Fruit fly (Drosophila melanogaster): ENCODE data around the gene nero.

The nero gene

DNA sequence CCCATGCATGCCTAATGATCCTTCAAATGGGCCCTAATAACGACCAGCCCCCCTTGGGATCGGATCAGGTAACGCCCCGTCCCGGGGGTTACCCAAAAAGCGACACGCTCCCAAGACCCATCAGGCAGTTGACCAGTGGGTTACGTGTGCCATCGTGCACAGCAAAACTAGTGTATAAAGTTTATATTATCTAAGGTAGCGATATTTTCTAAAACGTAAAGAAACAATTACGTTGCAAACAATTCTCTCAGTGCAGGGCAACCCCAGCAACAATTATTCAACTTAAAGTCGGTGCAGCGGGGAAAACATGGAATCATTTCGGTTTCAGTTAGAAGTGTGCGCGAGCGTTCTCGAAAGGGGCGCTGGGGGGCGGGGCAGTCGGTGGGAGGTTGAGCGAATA lies 34.8 kb downstream of the nero start:
- TF ChIP-seq Awh (GFP tag; IDR thresholded peaks at IDR 0.05) (peak; percentile 41; the same call in 1 of the 2 replicates), tin (GFP tag; optimal IDR thresholded peaks at IDR 0.05) (peak; percentile 9), CG9437 (GFP tag; optimal IDR thresholded peaks at IDR 0.05) (peak; percentile 9), nmo (GFP tag; optimal IDR thresholded peaks at IDR 0.05) (peak; percentile 37), CG1603 (tag; optimal IDR thresholded peaks at IDR 0.05) (peak; percentile 58), bsh (GFP tag; optimal IDR thresholded peaks at IDR 0.05) (peak in 1 of 2 experiments; percentile 45), zfh1 (GFP tag; IDR thresholded peaks at IDR 0.05) (0 out of 3 replicates have a peak, but pooled peaks have one; percentile 19), sug (tag; optimal IDR thresholded peaks at IDR 0.05) (peak; percentile 3), CG9727 (GFP tag; optimal IDR thresholded peaks at IDR 0.05) (no peak), Pdp1 (GFP tag; optimal IDR thresholded peaks at IDR 0.05) (peak in 1 of 2 experiments; percentile 32), CG4360 (GFP tag; IDR thresholded peaks at IDR 0.05) (peak; percentile 34), az2 (GFP tag; optimal IDR thresholded peaks at IDR 0.05) (peak; percentile 10), CG3065 (GFP tag; optimal IDR thresholded peaks at IDR 0.05) (peak; percentile 64), CG10274 (GFP tag; optimal IDR thresholded peaks at IDR 0.05) (no peak), CG1529 (GFP tag; optimal IDR thresholded peaks at IDR 0.05) (peak; percentile 21), dysf (GFP tag; IDR thresholded peaks at IDR 0.05) (peak; percentile 18; the same call in 1 of the 3 replicates), CG18262 (tag; optimal IDR thresholded peaks at IDR 0.05) (peak; percentile 32), CG7839 (tag; optimal IDR thresholded peaks at IDR 0.05) (peak; percentile 25), inv (GFP tag; IDR thresholded peaks at IDR 0.05; ENCODE audit: partially characterized antibody) (no peak), Hr78 (GFP tag; optimal IDR thresholded peaks at IDR 0.05) (peak in 1 of 2 experiments; percentile 47), vvl (GFP tag; IDR thresholded peaks at IDR 0.05) (0 out of 2 replicates have a peak, but pooled peaks have one; percentile 36), Stat92E (GFP tag; optimal IDR thresholded peaks at IDR 0.05) (peak in 1 of 3 experiments; percentile 42), grn (GFP tag; optimal IDR thresholded peaks at IDR 0.05) (peak; percentile 10), Nf-YB (GFP tag; optimal IDR thresholded peaks at IDR 0.05) (no peak), slou (GFP tag; optimal IDR thresholded peaks at IDR 0.05) (no peak), CG10147 (GFP tag; optimal IDR thresholded peaks at IDR 0.05) (no peak), pho (GFP tag; optimal IDR thresholded peaks at IDR 0.05) (no peak), CG17186 (GFP tag; optimal IDR thresholded peaks at IDR 0.05) (no peak), ttk (GFP tag; IDR thresholded peaks at IDR 0.05) (0 out of 2 replicates have a peak, but pooled peaks have one; percentile 5), CG34376 (GFP tag; optimal IDR thresholded peaks at IDR 0.05) (no peak), CG31441 (GFP tag; IDR thresholded peaks at IDR 0.05) (peak; percentile 24; the same call in 1 of the 2 replicates), CG33213 (GFP tag; optimal IDR thresholded peaks at IDR 0.05) (no peak), CG4424 (GFP tag; optimal IDR thresholded peaks at IDR 0.05) (peak; percentile 8), CG17359 (tag; optimal IDR thresholded peaks at IDR 0.05) (peak; percentile 28), CG6254 (GFP tag; optimal IDR thresholded peaks at IDR 0.05) (peak; percentile 8), BtbVII (GFP tag; optimal IDR thresholded peaks at IDR 0.05) (no peak), CG33557 (GFP tag; optimal IDR thresholded peaks at IDR 0.05) (peak; percentile 20), zf30C (GFP tag; optimal IDR thresholded peaks at IDR 0.05) (peak; percentile 73), ci (GFP tag; IDR thresholded peaks at IDR 0.05) (peak; percentile 53; the same call in 1 of the 3 replicates), lola (GFP tag; optimal IDR thresholded peaks at IDR 0.05) (peak in 1 of 3 experiments; percentile 43), CG11723 (GFP tag; optimal IDR thresholded peaks at IDR 0.05) (no peak), amos (GFP tag; IDR thresholded peaks at IDR 0.05; ENCODE audit: partially characterized antibody) (no peak), Drgx (GFP tag; IDR thresholded peaks at IDR 0.05) (peak; percentile 46), Sox102F (GFP tag; optimal IDR thresholded peaks at IDR 0.05) (peak; percentile 21), Poxn (GFP tag; IDR thresholded peaks at IDR 0.05) (no peak), dmrt99B (tag; optimal IDR thresholded peaks at IDR 0.05) (peak; percentile 17), Blimp-1 (GFP tag; optimal IDR thresholded peaks at IDR 0.05) (peak; percentile 76), CG11398 (GFP tag; optimal IDR thresholded peaks at IDR 0.05) (no peak), Ets65A (GFP tag) (peak; percentile 55)
